Worm (Caenorhabditis elegans): ENCODE measurements around the gene F47B7.2.

The F47B7.2 gene

DNA sequence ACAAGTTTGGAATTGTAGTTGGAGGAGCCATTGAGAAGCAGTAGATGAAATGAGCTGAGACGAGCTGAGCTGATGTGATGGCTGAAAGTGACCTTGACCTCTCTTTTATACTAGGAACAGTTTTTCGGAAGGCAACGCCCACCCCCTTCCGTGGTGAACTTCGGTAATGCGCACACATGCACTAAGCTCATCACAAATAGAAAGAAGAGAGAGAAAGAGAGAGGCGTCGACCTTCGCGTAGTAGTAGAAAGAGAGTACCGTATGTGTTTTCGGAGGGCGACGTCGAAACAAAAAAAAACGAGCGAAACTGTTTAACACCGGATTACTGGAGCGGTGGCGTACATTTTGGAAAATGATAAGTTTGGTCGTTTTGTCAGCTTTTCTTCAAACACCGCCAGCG lies 8.5 kb downstream of the F47B7.2 start, which contains the start of gene marg-1:
TSS of gene marg-1 (minus strand) at position 101 of the 400 bp plus-strand sequence.
- TF ChIP-seq tab-1 (GFP tag; IDR thresholded peaks at IDR 0.05) (no peak), ztf-23 (GFP tag; IDR thresholded peaks at IDR 0.05) (no peak), T22C8.4 (GFP tag; IDR thresholded peaks at IDR 0.05) (no peak), ztf-29 (GFP tag; IDR thresholded peaks at IDR 0.05) (no peak), ref-1 (GFP tag; conservative IDR thresholded peaks at IDR 0.05) (no peak), med-1 (GFP tag; optimal IDR thresholded peaks at IDR 0.05; ENCODE audit: insufficient read depth) (no peak), cog-1 (tag; optimal IDR thresholded peaks at IDR 0.05) (no peak), klf-2 (GFP tag; conservative IDR thresholded peaks at IDR 0.05) (no peak), flt-1 (GFP tag; IDR thresholded peaks at IDR 0.05) (no peak)

DNA sequence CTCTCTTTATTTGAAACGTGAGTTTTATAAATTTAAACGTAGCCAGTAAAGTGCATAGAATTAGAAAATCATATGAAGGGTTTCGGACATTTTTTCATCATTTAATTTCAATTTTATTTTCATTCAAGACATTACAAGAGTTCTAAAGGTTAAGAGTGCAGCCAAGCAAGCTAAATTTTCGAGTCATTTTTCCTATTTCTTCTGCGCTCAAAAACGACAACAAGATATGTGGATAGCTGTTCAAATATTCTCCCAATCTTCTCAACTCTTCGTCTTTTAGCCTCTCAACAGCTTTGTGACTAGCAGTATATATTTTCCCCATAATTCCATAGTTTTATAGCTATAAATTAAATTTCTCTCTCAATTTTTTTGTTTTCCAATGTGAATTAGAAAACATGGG lies 11.1 kb downstream of the F47B7.2 start:
- TF ChIP-seq T22C8.4 (GFP tag; IDR thresholded peaks at IDR 0.05), result no peak
- no peak for TF ChIP-seq ztf-29 (GFP tag; IDR thresholded peaks at IDR 0.05)
- no peak for TF ChIP-seq med-1 (GFP tag; optimal IDR thresholded peaks at IDR 0.05; ENCODE audit: insufficient read depth)
- TF ChIP-seq klf-2 (GFP tag; conservative IDR thresholded peaks at IDR 0.05), result no peak
- TF ChIP-seq tab-1 (GFP tag; IDR thresholded peaks at IDR 0.05), result no peak
- TF ChIP-seq ref-1 (GFP tag; conservative IDR thresholded peaks at IDR 0.05), result no peak
- TF ChIP-seq flt-1 (GFP tag; IDR thresholded peaks at IDR 0.05), result no peak
- no peak for TF ChIP-seq ztf-23 (GFP tag; IDR thresholded peaks at IDR 0.05)
- TF ChIP-seq cog-1 (tag; optimal IDR thresholded peaks at IDR 0.05), result no peak

ce11 chrX:3785111-3785808 lies 12.7 kb downstream of the F47B7.2 start:
- TF ChIP-seq klf-2 (GFP tag; conservative IDR thresholded peaks at IDR 0.05), result no peak
- no peak for TF ChIP-seq T22C8.4 (GFP tag; IDR thresholded peaks at IDR 0.05)
- TF ChIP-seq ref-1 (GFP tag; conservative IDR thresholded peaks at IDR 0.05), result no peak
- no peak for TF ChIP-seq flt-1 (GFP tag; IDR thresholded peaks at IDR 0.05)
- no peak for TF ChIP-seq med-1 (GFP tag; optimal IDR thresholded peaks at IDR 0.05; ENCODE audit: insufficient read depth)
- no peak for TF ChIP-seq ztf-29 (GFP tag; IDR thresholded peaks at IDR 0.05)
- no peak for TF ChIP-seq tab-1 (GFP tag; IDR thresholded peaks at IDR 0.05)
- TF ChIP-seq ztf-23 (GFP tag; IDR thresholded peaks at IDR 0.05), result no peak

- TF ChIP-seq tab-1 (GFP tag; IDR thresholded peaks at IDR 0.05), result no peak
- TF ChIP-seq T22C8.4 (GFP tag; IDR thresholded peaks at IDR 0.05), result no peak
- no peak for TF ChIP-seq ref-1 (GFP tag; conservative IDR thresholded peaks at IDR 0.05)
- no peak for TF ChIP-seq klf-2 (GFP tag; conservative IDR thresholded peaks at IDR 0.05)
- TF ChIP-seq ztf-29 (GFP tag; IDR thresholded peaks at IDR 0.05), result no peak
- TF ChIP-seq ztf-23 (GFP tag; IDR thresholded peaks at IDR 0.05), result no peak
These were observed 15.0 kb downstream of the F47B7.2 start, which contains the start of gene pmpl-1 for ce11 chrX:3787431-3788076. Gene pmpl-1 (plus strand): TSS chrX:3788026.

- TF ChIP-seq flt-1 (GFP tag; IDR thresholded peaks at IDR 0.05), result no peak
- 0 out of 2 replicates have a peak, but pooled peaks have one; percentile 6 for TF ChIP-seq tab-1 (GFP tag; IDR thresholded peaks at IDR 0.05)
- TF ChIP-seq ztf-23 (GFP tag; IDR thresholded peaks at IDR 0.05), result no peak
These were observed 15.9 kb downstream of the F47B7.2 start for ce11 chrX:3788483-3788882.

DNA sequence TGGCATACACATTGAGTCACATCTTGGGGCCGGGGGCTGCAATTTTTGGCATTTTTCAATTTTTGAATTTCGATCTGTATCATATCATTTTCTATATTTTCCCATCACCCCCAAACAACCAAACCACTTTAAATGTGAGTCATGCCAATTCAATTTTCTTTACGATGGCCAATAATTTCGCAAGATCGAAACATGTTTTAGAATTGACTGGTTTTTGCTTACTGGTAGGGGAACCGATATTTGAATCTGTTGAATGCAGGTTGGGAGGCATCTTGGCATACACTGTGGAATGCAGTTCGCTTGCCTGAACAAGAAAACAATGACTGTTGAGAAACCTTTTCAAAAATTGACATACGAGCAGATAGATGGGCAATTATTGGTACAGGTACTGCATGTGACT lies 18.5 kb downstream of the F47B7.2 start:
- TF ChIP-seq med-1 (GFP tag; optimal IDR thresholded peaks at IDR 0.05; ENCODE audit: insufficient read depth) (no peak), ref-1 (GFP tag; conservative IDR thresholded peaks at IDR 0.05) (no peak), T22C8.4 (GFP tag; IDR thresholded peaks at IDR 0.05) (no peak), tab-1 (GFP tag; IDR thresholded peaks at IDR 0.05) (no peak), ztf-23 (GFP tag; IDR thresholded peaks at IDR 0.05) (no peak), klf-2 (GFP tag; conservative IDR thresholded peaks at IDR 0.05) (no peak), flt-1 (GFP tag; IDR thresholded peaks at IDR 0.05) (no peak), ztf-29 (GFP tag; IDR thresholded peaks at IDR 0.05) (no peak), cog-1 (tag; optimal IDR thresholded peaks at IDR 0.05) (no peak)

DNA sequence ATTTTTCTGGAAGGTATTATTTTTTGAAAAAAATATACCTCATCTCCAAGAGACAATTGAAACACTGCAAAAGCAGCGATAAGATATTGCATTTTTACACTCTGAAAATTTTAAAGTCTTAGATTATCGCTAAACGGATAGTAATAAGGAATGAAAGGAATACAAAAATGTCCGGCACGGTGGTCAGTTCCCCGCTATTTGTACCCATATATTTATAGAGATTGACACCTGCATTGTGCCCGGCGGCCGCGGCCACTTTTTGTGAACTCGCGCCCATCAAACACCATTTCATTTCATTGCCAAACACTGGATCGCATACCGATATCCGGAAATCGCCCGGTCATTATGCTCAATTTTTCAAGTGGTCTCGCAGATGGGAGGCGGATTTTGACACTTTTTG lies 20.2 kb downstream of the F47B7.2 start, which contains the start of gene idpp-5:
TSS of gene idpp-5 (minus strand) at position 101 of the 400 bp plus-strand sequence.
- TF ChIP-seq klf-2 (GFP tag; conservative IDR thresholded peaks at IDR 0.05) (no peak), T22C8.4 (GFP tag; IDR thresholded peaks at IDR 0.05) (no peak), med-1 (GFP tag; optimal IDR thresholded peaks at IDR 0.05; ENCODE audit: insufficient read depth) (no peak), ref-1 (GFP tag; conservative IDR thresholded peaks at IDR 0.05) (no peak), tab-1 (GFP tag; IDR thresholded peaks at IDR 0.05) (no peak), ztf-23 (GFP tag; IDR thresholded peaks at IDR 0.05) (no peak), ztf-29 (GFP tag; IDR thresholded peaks at IDR 0.05) (no peak), flt-1 (GFP tag; IDR thresholded peaks at IDR 0.05) (no peak), cog-1 (tag; optimal IDR thresholded peaks at IDR 0.05) (no peak)

DNA sequence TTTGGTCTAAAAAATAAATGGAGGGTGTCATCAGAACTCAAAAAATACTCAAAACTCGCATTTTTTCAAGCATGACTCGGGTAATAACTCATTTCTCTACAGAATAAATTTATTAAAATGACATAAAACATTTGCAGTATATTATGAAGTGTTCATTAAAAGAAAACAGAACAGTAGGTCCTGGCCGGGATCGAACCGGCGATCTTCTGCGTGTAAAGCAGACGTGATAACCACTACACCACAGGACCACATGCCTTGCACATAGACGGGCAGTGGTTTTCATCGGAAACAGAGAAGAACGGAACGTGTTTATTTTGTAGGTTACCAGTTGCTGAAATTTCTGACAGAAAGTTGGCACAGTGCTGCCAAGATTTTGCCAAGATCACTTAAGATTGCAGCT lies 20.8 kb downstream of the F47B7.2 start:
- TF ChIP-seq ztf-29 (GFP tag; IDR thresholded peaks at IDR 0.05) (no peak), klf-2 (GFP tag; conservative IDR thresholded peaks at IDR 0.05) (no peak), ztf-23 (GFP tag; IDR thresholded peaks at IDR 0.05) (no peak), tab-1 (GFP tag; IDR thresholded peaks at IDR 0.05) (no peak), ref-1 (GFP tag; conservative IDR thresholded peaks at IDR 0.05) (no peak), cog-1 (tag; optimal IDR thresholded peaks at IDR 0.05) (no peak), T22C8.4 (GFP tag; IDR thresholded peaks at IDR 0.05) (no peak), flt-1 (GFP tag; IDR thresholded peaks at IDR 0.05) (no peak), med-1 (GFP tag; optimal IDR thresholded peaks at IDR 0.05; ENCODE audit: insufficient read depth) (no peak)

- no peak for TF ChIP-seq flt-1 (GFP tag; IDR thresholded peaks at IDR 0.05)
- no peak for TF ChIP-seq ztf-29 (GFP tag; IDR thresholded peaks at IDR 0.05)
- TF ChIP-seq cog-1 (tag; optimal IDR thresholded peaks at IDR 0.05), result no peak
- no peak for TF ChIP-seq ref-1 (GFP tag; conservative IDR thresholded peaks at IDR 0.05)
- TF ChIP-seq tab-1 (GFP tag; IDR thresholded peaks at IDR 0.05), result no peak
- no peak for TF ChIP-seq ztf-23 (GFP tag; IDR thresholded peaks at IDR 0.05)
- no peak for TF ChIP-seq med-1 (GFP tag; optimal IDR thresholded peaks at IDR 0.05; ENCODE audit: insufficient read depth)
These were observed 21.6 kb downstream of the F47B7.2 start for ce11 chrX:3794161-3794560.

All from whole organism, midembryonic.